Worm (Caenorhabditis elegans): ENCODE measurements around the gene srd-15.

srd-15 gene

DNA sequence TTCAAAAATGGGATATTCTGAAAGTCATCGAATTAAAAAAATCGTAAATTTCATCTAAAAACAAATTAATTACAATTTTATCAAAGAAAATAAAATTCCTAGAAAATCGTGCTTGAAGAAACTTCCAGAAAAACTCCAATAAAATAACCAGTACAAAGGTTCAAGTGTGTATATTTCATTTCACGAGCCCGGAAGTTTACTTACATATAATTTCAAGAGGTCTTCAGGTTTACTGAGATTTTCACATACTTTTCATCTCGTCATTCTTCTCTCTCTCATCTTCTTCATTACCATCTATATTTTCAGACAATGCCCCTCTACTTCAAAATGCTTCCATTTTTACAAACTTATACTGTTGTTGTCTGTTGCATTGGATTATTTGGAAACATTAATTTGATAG is 16.1 kb upstream of the srd-15 start, which contains the start of gene srsx-18:
Gene srsx-18, plus strand, starts transcription at position 301 of the 400 bp plus-strand sequence.
- no peak for TF ChIP-seq F23B12.7 (tag; optimal IDR thresholded peaks at IDR 0.05; ENCODE audit: insufficient read depth)
- TF ChIP-seq die-1 (tag; optimal IDR thresholded peaks at IDR 0.05) = no peak
- no peak for TF ChIP-seq sea-2 (GFP tag; IDR thresholded peaks at IDR 0.05)

DNA sequence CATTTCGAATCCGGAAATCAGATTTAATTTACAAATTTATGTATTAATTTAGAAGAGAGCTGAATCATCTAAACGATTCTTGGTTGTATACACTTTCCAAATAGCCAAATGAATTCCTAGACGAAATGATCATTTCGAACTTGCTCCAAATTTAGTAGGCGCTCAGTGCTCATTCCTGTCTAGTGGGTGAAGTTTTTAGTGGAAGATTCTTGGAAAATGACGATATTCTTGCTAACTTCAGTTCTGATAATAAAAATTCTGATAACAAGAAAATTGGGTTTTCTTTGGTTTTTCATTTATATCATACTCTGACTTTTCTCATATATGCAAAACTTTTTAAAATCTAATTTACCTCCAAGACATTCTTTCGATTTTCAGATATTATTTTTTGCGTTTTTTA is 15.6 kb upstream of the srd-15 start:
- TF ChIP-seq F10E7.11 (tag; optimal IDR thresholded peaks at IDR 0.05) (no peak), atf-7 (tag; optimal IDR thresholded peaks at IDR 0.05) (no peak), dox-1 (GFP tag; IDR thresholded peaks at IDR 0.05) (no peak), egl-18 (GFP tag; IDR thresholded peaks at IDR 0.05) (no peak), hmg-20 (GFP tag; IDR thresholded peaks at IDR 0.05) (no peak), hsf-1 (GFP tag; IDR thresholded peaks at IDR 0.05) (no peak), lin-40 (tag; optimal IDR thresholded peaks at IDR 0.05) (no peak)

DNA sequence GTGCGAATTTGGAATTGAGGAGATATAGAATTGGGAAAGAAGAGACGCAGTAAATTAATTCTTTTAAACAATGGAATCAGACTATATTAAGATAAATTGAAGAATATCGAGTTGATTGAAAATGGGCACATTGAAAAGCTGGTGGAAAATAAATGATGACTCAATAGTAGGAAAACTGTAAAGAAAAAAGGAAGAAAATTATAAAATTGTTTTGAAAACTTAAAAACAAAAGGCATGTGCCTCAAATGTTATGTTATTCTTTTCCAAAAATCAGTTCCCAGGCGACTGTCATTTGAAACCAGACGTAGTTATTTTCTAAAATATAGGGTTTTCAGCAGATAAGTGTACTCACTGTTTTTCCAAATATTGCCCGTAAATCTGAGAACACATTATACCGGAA is 13.7 kb upstream of the srd-15 start, which contains the start of gene C04E6.12:
Gene C04E6.12, minus strand, starts transcription at position 101 of the 400 bp plus-strand sequence.
- TF ChIP-seq pha-4 (tag; optimal IDR thresholded peaks at IDR 0.05) (no peak), ztf-6 (GFP tag; IDR thresholded peaks at IDR 0.05) (no peak), ama-1 (optimal IDR thresholded peaks at IDR 0.05) (no peak), ama-1 (GFP tag; optimal IDR thresholded peaks at IDR 0.05) (no peak), let-607 (tag; optimal IDR thresholded peaks at IDR 0.05) (no peak), nhr-90 (tag; optimal IDR thresholded peaks at IDR 0.05) (no peak), lir-1 (GFP tag; conservative IDR thresholded peaks at IDR 0.05) (no peak), zim-3 (tag; optimal IDR thresholded peaks at IDR 0.05) (no peak), tlf-1 (GFP tag; optimal IDR thresholded peaks at IDR 0.05) (no peak), ccch-3 (GFP tag; optimal IDR thresholded peaks at IDR 0.05) (no peak), lin-40 (tag; optimal IDR thresholded peaks at IDR 0.05) (no peak)

DNA sequence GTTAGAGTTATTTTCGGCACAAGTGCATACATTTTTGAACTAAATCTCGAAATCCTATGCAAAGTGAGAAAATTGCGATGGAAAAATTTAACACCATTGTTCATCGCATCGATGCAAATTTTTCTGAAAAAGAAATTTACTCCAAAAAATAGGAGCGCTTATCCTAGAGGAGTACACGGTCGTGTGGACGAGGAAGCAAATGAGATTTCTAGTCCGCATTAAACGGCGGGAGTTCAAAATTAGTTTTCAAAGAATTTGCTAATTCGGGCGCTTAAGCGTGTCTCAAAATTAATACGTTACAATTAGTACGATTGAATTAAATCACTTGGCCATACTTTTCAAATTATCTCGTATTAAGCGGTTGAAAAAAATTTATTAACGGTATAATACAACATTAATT is 11.6 kb upstream of the srd-15 start, which contains the start of gene lrpr-1:
Gene lrpr-1, minus strand, starts transcription at position 185 of the 400 bp plus-strand sequence.
- TF ChIP-seq let-607 (tag; optimal IDR thresholded peaks at IDR 0.05) (no peak), madf-6 (GFP tag; IDR thresholded peaks at IDR 0.05) (peak; percentile 85), snpc-3.4 (tag; optimal IDR thresholded peaks at IDR 0.05) (peak; percentile 42), lsl-1 (GFP tag; optimal IDR thresholded peaks at IDR 0.05) (peak; percentile 53), hrde-1 (tag; optimal IDR thresholded peaks at IDR 0.05; ENCODE audit: borderline replicate concordance) (peak; percentile 60), F33H1.4 (GFP tag; IDR thresholded peaks at IDR 0.05) (peak; percentile 70; the same call in 1 of the 2 replicates), dpff-1 (tag; optimal IDR thresholded peaks at IDR 0.05) (no peak), ceh-91 (GFP tag; IDR thresholded peaks at IDR 0.05) (peak; percentile 52), snpc-4 (GFP tag; optimal IDR thresholded peaks at IDR 0.05) (no peak), snpc-4 (tag; optimal IDR thresholded peaks at IDR 0.05) (peak in 1 of 4 experiments; percentile 18), lin-54 (GFP tag; optimal IDR thresholded peaks at IDR 0.05) (peak; percentile 99), pbrm-1 (GFP tag; IDR thresholded peaks at IDR 0.05) (0 out of 2 replicates have a peak, but pooled peaks have one; percentile 44), Y53G8AR.9 (GFP tag; conservative IDR thresholded peaks at IDR 0.05) (no peak), lir-1 (GFP tag; conservative IDR thresholded peaks at IDR 0.05) (peak; percentile 73), C06A6.2 (GFP tag; conservative IDR thresholded peaks at IDR 0.05) (0 out of 2 replicates have a peak, but pooled peaks have one; percentile 42), ztf-18 (tag; optimal IDR thresholded peaks at IDR 0.05) (peak; percentile 28), F22D6.2 (tag; optimal IDR thresholded peaks at IDR 0.05) (peak; percentile 48), F52B5.7 (tag; optimal IDR thresholded peaks at IDR 0.05) (no peak), D2030.7 (GFP tag; IDR thresholded peaks at IDR 0.05) (no peak), madf-3 (GFP tag; IDR thresholded peaks at IDR 0.05) (peak; percentile 87), egl-44 (GFP tag; IDR thresholded peaks at IDR 0.05) (no peak), aptf-3 (GFP tag; IDR thresholded peaks at IDR 0.05) (no peak), ZK185.1 (tag; optimal IDR thresholded peaks at IDR 0.05; ENCODE audit: poor library complexity, severe bottlenecking) (peak; percentile 96), sea-2 (GFP tag; IDR thresholded peaks at IDR 0.05) (0 out of 2 replicates have a peak, but pooled peaks have one; percentile 34), athp-1 (tag; optimal IDR thresholded peaks at IDR 0.05) (peak; percentile 39), attf-3 (GFP tag; conservative IDR thresholded peaks at IDR 0.05) (peak; percentile 71), lin-35 (GFP tag; optimal IDR thresholded peaks at IDR 0.05) (peak; percentile 65 to 95 (median 67))

Measured in whole organism, young adult.